Fruit fly (Drosophila melanogaster) whole organism, embryonic: ENCODE results near the gene rdog.
A peak's percentile ranks its signal among the peaks of the same experiment; 100 is the strongest.

Experiments
- Bgb ChIP-seq: fragments of 200-800 bp; sonication (Bioruptor generic); IDR thresholded peaks from 2 replicates; pipeline ENCODE4 v1.3.6; 2022; ENCODE audit warnings: missing biosample characterization, missing genetic modification characterization; ENCODE audit not compliant: partially characterized antibody
- CG11085 ChIP-seq: fragments of 200-800 bp; sonication (Bioruptor generic); IDR thresholded peaks from 2 replicates; pipeline ENCODE4 v1.3.6; 2022; ENCODE audit warnings: missing biosample characterization, missing genetic modification characterization
- CG15073 ChIP-seq: fragments of 200-800 bp; sonication (Bioruptor generic); optimal IDR thresholded peaks from 2 replicates; lab custom pipeline; 2016; ENCODE audit warnings: missing biosample characterization, missing genetic modification characterization
- CG16863 ChIP-seq: fragments of 200-800 bp; sonication (Bioruptor generic); optimal IDR thresholded peaks from 3 replicates; lab custom pipeline; 2016; ENCODE audit warnings: missing biosample characterization, missing genetic modification characterization
- CG17802 ChIP-seq: fragments of 200-800 bp; sonication (Bioruptor generic); optimal IDR thresholded peaks from 2 replicates; lab custom pipeline; 2018; ENCODE audit warnings: missing biosample characterization, mild to moderate bottlenecking, missing genetic modification characterization, moderate library complexity
- CG17912 ChIP-seq: fragments of 200-800 bp; sonication (Bioruptor generic); optimal IDR thresholded peaks from 2 replicates; lab custom pipeline; 2018; ENCODE audit warnings: missing biosample characterization, mild to moderate bottlenecking, missing genetic modification characterization
- CG1832 ChIP-seq: fragments of 200-800 bp; sonication (Bioruptor generic); optimal IDR thresholded peaks from 2 replicates; lab custom pipeline; 2017; ENCODE audit warnings: missing biosample characterization, mild to moderate bottlenecking, missing genetic modification characterization, inconsistent platforms
- CG34376 ChIP-seq: fragments of 200-800 bp; sonication (Bioruptor generic); optimal IDR thresholded peaks from 2 replicates; lab custom pipeline; 2018; ENCODE audit warnings: missing biosample characterization, mild to moderate bottlenecking, missing genetic modification characterization
- CG5245 ChIP-seq: fragments of 200-800 bp; sonication (Bioruptor generic); optimal IDR thresholded peaks from 3 replicates; lab custom pipeline; 2016; ENCODE audit warnings: missing biosample characterization, missing genetic modification characterization
- CG7786 ChIP-seq: fragments of 200-800 bp; sonication (Bioruptor generic); optimal IDR thresholded peaks from 2 replicates; lab custom pipeline; 2016; ENCODE audit warnings: missing biosample characterization, missing genetic modification characterization
- CG7963 ChIP-seq: fragments of 200-800 bp; sonication (Bioruptor generic); IDR thresholded peaks from 3 replicates; pipeline ENCODE4 v1.3.6; 2022; ENCODE audit warnings: missing biosample characterization, missing genetic modification characterization; ENCODE audit not compliant: partially characterized antibody
- CG7987 ChIP-seq: fragments of 200-800 bp; sonication (Bioruptor generic); optimal IDR thresholded peaks from 2 replicates; lab custom pipeline; 2018; ENCODE audit warnings: missing biosample characterization, mild to moderate bottlenecking, missing genetic modification characterization, moderate library complexity
- CG8478 ChIP-seq: fragments of >200 bp; optimal IDR thresholded peaks from 2 replicates; lab custom pipeline; 2018
- CG9437 ChIP-seq: fragments of 200-800 bp; sonication (Bioruptor generic); optimal IDR thresholded peaks from 2 replicates; lab custom pipeline; 2018; ENCODE audit warnings: missing biosample characterization, mild to moderate bottlenecking, missing genetic modification characterization
- Deaf1 ChIP-seq: fragments of 200-800 bp; optimal IDR thresholded peaks from 3 replicates; lab custom pipeline; 2019; ENCODE audit warnings: missing biosample characterization, mild to moderate bottlenecking, missing genetic modification characterization, moderate library complexity
- E2f2 ChIP-seq: fragments of 200-800 bp; sonication (Bioruptor generic); IDR thresholded peaks from 2 replicates; pipeline ENCODE4 v1.3.6; 2022; ENCODE audit warnings: missing biosample characterization, missing genetic modification characterization
- ERR ChIP-seq: fragments of 200-800 bp; sonication (Bioruptor generic); optimal IDR thresholded peaks from 2 replicates; lab custom pipeline; 2016; ENCODE audit warnings: missing biosample characterization, missing genetic modification characterization
- Ets97D ChIP-seq: fragments of 200-800 bp; sonication (Bioruptor generic); optimal IDR thresholded peaks from 3 replicates; lab custom pipeline; 2016; ENCODE audit warnings: missing biosample characterization, missing genetic modification characterization
- HLH3B ChIP-seq: fragments of 200-800 bp; sonication (Bioruptor generic); IDR thresholded peaks from 2 replicates; pipeline ENCODE4 v1.3.6; 2022; ENCODE audit warnings: missing biosample characterization, missing genetic modification characterization
- Lim3 ChIP-seq: fragments of 200-800 bp; sonication (Bioruptor generic); IDR thresholded peaks from 2 replicates; pipeline ENCODE4 v1.3.6; 2022; ENCODE audit warnings: missing biosample characterization, missing genetic modification characterization
- Mes4 ChIP-seq: fragments of 200-800 bp; sonication (Bioruptor generic); optimal IDR thresholded peaks from 2 replicates; lab custom pipeline; 2016; ENCODE audit warnings: missing biosample characterization, missing genetic modification characterization
- Myb ChIP-seq: fragments of 200-800 bp; sonication (Bioruptor generic); optimal IDR thresholded peaks from 2 replicates; lab custom pipeline; 2016; ENCODE audit warnings: missing biosample characterization, missing genetic modification characterization
- NC2α ChIP-seq: fragments of 200-800 bp; sonication (Bioruptor generic); optimal IDR thresholded peaks from 2 replicates; lab custom pipeline; 2016; ENCODE audit warnings: missing biosample characterization, missing genetic modification characterization
- Pdp1 ChIP-seq, 2 experiments: fragments of 200-800 bp; sonication (Bioruptor generic); optimal IDR thresholded peaks; 3 replicates each; lab custom pipeline; 2016; ENCODE audit warnings: missing biosample characterization in 2 of 2, missing genetic modification characterization in 2 of 2, mild to moderate bottlenecking in 1 of 2, moderate library complexity in 1 of 2
- Side ChIP-seq: fragments of 200-800 bp; sonication (Bioruptor generic); optimal IDR thresholded peaks from 2 replicates; lab custom pipeline; 2016; ENCODE audit warnings: missing biosample characterization, missing genetic modification characterization
- Sin3A ChIP-seq: fragments of >200 bp; optimal IDR thresholded peaks from 2 replicates; lab custom pipeline; 2018
- ap ChIP-seq: fragments of 200-800 bp; sonication (Bioruptor generic); IDR thresholded peaks from 2 replicates; pipeline ENCODE4 v1.3.6; 2022; ENCODE audit warnings: missing biosample characterization, missing genetic modification characterization
- bowl ChIP-seq: fragments of 200-800 bp; sonication (Bioruptor generic); IDR thresholded peaks from 2 replicates; pipeline ENCODE4 v1.3.6; 2022; ENCODE audit warnings: missing biosample characterization, missing genetic modification characterization
- chm ChIP-seq: fragments of 200-800 bp; sonication (Bioruptor generic); IDR thresholded peaks from 2 replicates; pipeline ENCODE4 v1.3.6; 2022; ENCODE audit warnings: missing biosample characterization, missing genetic modification characterization
- crol ChIP-seq: fragments of 200-800 bp; sonication (Bioruptor generic); IDR thresholded peaks from 2 replicates; pipeline ENCODE4 v1.3.6; 2022; ENCODE audit warnings: missing biosample characterization, missing genetic modification characterization
- crp ChIP-seq, 2 experiments: fragments of 200-800 bp; sonication (Bioruptor generic); optimal IDR thresholded peaks; 2 replicates in 1 of 2; 3 replicates in 1 of 2; lab custom pipeline; 2017; ENCODE audit warnings: missing biosample characterization in 2 of 2, missing genetic modification characterization in 2 of 2, mild to moderate bottlenecking in 1 of 2, moderate library complexity in 1 of 2
- cwo ChIP-seq: fragments of 200-800 bp; sonication (Bioruptor generic); optimal IDR thresholded peaks from 3 replicates; lab custom pipeline; 2017; ENCODE audit warnings: missing biosample characterization, missing genetic modification characterization, mild to moderate bottlenecking, moderate library complexity, missing genetic modification reagents
- dati ChIP-seq: fragments of 200-800 bp; sonication (Bioruptor generic); IDR thresholded peaks from 2 replicates; pipeline ENCODE4 v1.3.6; 2022; ENCODE audit warnings: missing biosample characterization, missing genetic modification characterization
- en ChIP-seq: fragments of 200-800 bp; sonication (Bioruptor generic); optimal IDR thresholded peaks from 2 replicates; lab custom pipeline; 2016; ENCODE audit warnings: missing biosample characterization, missing genetic modification characterization
- exex ChIP-seq: fragments of 200-800 bp; sonication (Bioruptor generic); optimal IDR thresholded peaks from 4 replicates; lab custom pipeline; 2018; ENCODE audit warnings: missing biosample characterization, mild to moderate bottlenecking, missing genetic modification characterization, moderate library complexity
- ftz-f1 ChIP-seq: fragments of 200-800 bp; sonication (Bioruptor generic); optimal IDR thresholded peaks from 2 replicates; lab custom pipeline; 2016; ENCODE audit warnings: missing biosample characterization, missing genetic modification characterization
- fu2 ChIP-seq: fragments of 200-800 bp; sonication (Bioruptor generic); optimal IDR thresholded peaks from 2 replicates; lab custom pipeline; 2016; ENCODE audit warnings: missing biosample characterization, missing genetic modification characterization
- grn ChIP-seq: fragments of 200-800 bp; sonication (Bioruptor generic); optimal IDR thresholded peaks from 3 replicates; lab custom pipeline; 2017; ENCODE audit warnings: missing biosample characterization, missing genetic modification characterization
- her ChIP-seq: fragments of 200-800 bp; sonication (Bioruptor generic); optimal IDR thresholded peaks from 2 replicates; lab custom pipeline; 2016; ENCODE audit warnings: missing biosample characterization, missing genetic modification characterization
- lov ChIP-seq, 2 experiments: fragments of 200-800 bp in 1 of 2; fragments of >200 bp in 1 of 2; sonication (Bioruptor generic) in 1 of 2; IDR thresholded peaks in 1 of 2; optimal IDR thresholded peaks in 1 of 2; 2 replicates in 1 of 2; 3 replicates in 1 of 2; pipeline versions ENCODE4 v1.3.6 to Lab custom; 2017 to 2022; ENCODE audit warnings: missing biosample characterization in 1 of 2, missing genetic modification characterization in 1 of 2
- mirr ChIP-seq: fragments of 200-800 bp; sonication (Bioruptor generic); optimal IDR thresholded peaks from 3 replicates; lab custom pipeline; 2018; ENCODE audit warnings: missing biosample characterization, mild to moderate bottlenecking, missing genetic modification characterization
- otp ChIP-seq: fragments of 200-800 bp; sonication (Bioruptor generic); IDR thresholded peaks from 3 replicates; pipeline ENCODE4, ENCODE4 v1.3.6; 2022; ENCODE audit warnings: missing biosample characterization, missing genetic modification characterization
- sna ChIP-seq: fragments of 200-800 bp; sonication (Bioruptor generic); IDR thresholded peaks from 2 replicates; pipeline ENCODE4 v1.3.6; 2022; ENCODE audit warnings: missing biosample characterization, missing genetic modification characterization; ENCODE audit not compliant: partially characterized antibody
- sug ChIP-seq: fragments of 200-800 bp; optimal IDR thresholded peaks from 2 replicates; lab custom pipeline; 2019; ENCODE audit warnings: missing biosample characterization, mild to moderate bottlenecking, missing genetic modification characterization, moderate library complexity

rdog gene

DNA sequence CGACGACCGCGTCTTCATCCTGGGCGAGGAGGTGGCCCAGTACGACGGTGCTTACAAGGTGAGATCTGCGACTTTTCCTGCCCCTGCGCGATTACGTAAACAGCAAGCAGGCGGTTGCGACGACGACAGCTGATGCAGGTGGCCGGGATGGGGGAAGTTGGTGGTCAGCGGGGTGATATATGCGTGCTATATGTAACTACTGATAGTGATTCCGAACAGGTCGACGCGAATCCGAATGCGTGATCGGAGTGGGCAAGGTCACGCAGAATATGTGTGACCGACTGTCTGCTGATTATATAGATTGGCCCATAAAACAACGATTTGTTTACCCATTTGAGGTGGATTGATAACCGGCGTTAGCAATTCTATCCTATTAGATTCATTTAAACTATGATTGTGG lies 44.5 kb upstream of the rdog start:
- TF ChIP-seq sna (GFP tag; lab: Robert Waterston, UW), result no peak
- TF ChIP-seq en (GFP tag; lab: Kevin White, UChicago), result no peak
- no peak for TF ChIP-seq CG16863 (GFP tag; lab: Kevin White, UChicago)
- TF ChIP-seq HLH3B (GFP tag; lab: Robert Waterston, UW), result no peak
- TF ChIP-seq CG5245, result no peak
- peak in 1 of 2 experiments; percentile 3 for TF ChIP-seq crp (GFP tag; optimal IDR thresholded peaks at IDR 0.05; lab: Kevin White, UChicago)
- TF ChIP-seq fu2, result no peak
- TF ChIP-seq Deaf1 (tag; lab: Kevin White, UChicago), result peak; percentile 56
- TF ChIP-seq CG7786 (GFP tag; lab: Kevin White, UChicago), result no peak
- no peak for TF ChIP-seq Ets97D
- TF ChIP-seq dati (GFP tag; lab: Robert Waterston, UW), result no peak
- TF ChIP-seq bowl (GFP tag; lab: Robert Waterston, UW), result no peak
- TF ChIP-seq Lim3 (GFP tag; lab: Robert Waterston, UW), result no peak
- TF ChIP-seq CG11085 (GFP tag; lab: Robert Waterston, UW), result no peak
- TF ChIP-seq cwo (GFP tag; lab: Kevin White, UChicago), result peak; percentile 6
- TF ChIP-seq Pdp1 (GFP tag; optimal IDR thresholded peaks at IDR 0.05; lab: Kevin White, UChicago), result peak in 1 of 2 experiments; percentile 97
- no peak for TF ChIP-seq CG17802 (tag; lab: Kevin White, UChicago)
- TF ChIP-seq Side, result no peak
- peak; percentile 31 for TF ChIP-seq ERR (GFP tag; lab: Kevin White, UChicago)
- no peak for TF ChIP-seq NC2α (GFP tag; lab: Kevin White, UChicago)
- no peak for TF ChIP-seq CG1832
- peak; percentile 62 for TF ChIP-seq exex (tag; lab: Kevin White, UChicago)
- no peak for TF ChIP-seq chm (GFP tag; lab: Robert Waterston, UW)
- TF ChIP-seq ap, result no peak
- TF ChIP-seq crol, result peak; percentile 68
- TF ChIP-seq CG17912 (GFP tag; lab: Kevin White, UChicago), result no peak
- peak; percentile 72 for TF ChIP-seq CG34376 (GFP tag; lab: Kevin White, UChicago)
- TF ChIP-seq CG7963, result no peak
- TF ChIP-seq sug (tag; lab: Kevin White, UChicago), result peak; percentile 42
- no peak for TF ChIP-seq her
- no peak for TF ChIP-seq E2f2 (GFP tag; lab: Robert Waterston, UW)
- no peak for TF ChIP-seq CG9437 (GFP tag; lab: Kevin White, UChicago)
- TF ChIP-seq CG15073, result no peak
- no peak for TF ChIP-seq Sin3A (lab: Kevin White, UChicago)
- peak; percentile 77 for TF ChIP-seq CG7987 (GFP tag; lab: Kevin White, UChicago)
- no peak for TF ChIP-seq Myb (GFP tag; lab: Kevin White, UChicago)
- TF ChIP-seq otp (GFP tag; lab: Robert Waterston, UW), result no peak
- no peak for TF ChIP-seq grn (GFP tag; lab: Kevin White, UChicago)
- TF ChIP-seq CG8478 (lab: Kevin White, UChicago), result peak; percentile 57
- peak; percentile 52 for TF ChIP-seq ftz-f1
- TF ChIP-seq Mes4 (GFP tag; lab: Kevin White, UChicago), result no peak
- 0 out of 2 replicates have a peak, but pooled peaks have one; percentile 10 for TF ChIP-seq Bgb (GFP tag; lab: Robert Waterston, UW)
- TF ChIP-seq lov (optimal IDR thresholded peaks at IDR 0.05; lab: Kevin White, UChicago), result no peak
- TF ChIP-seq lov (GFP tag; IDR thresholded peaks at IDR 0.05; lab: Robert Waterston, UW), result no peak
- peak; percentile 69 for TF ChIP-seq mirr (GFP tag; lab: Kevin White, UChicago)
